Worm (Caenorhabditis elegans): ENCODE data around the gene mlck-1.

ce11 chrX:10085073-10085472 is 15.5 kb upstream of the mlck-1 start:
- TF ChIP-seq ztf-23 (GFP tag; IDR thresholded peaks at IDR 0.05) (no peak), klf-2 (GFP tag; conservative IDR thresholded peaks at IDR 0.05) (no peak), tab-1 (GFP tag; IDR thresholded peaks at IDR 0.05) (no peak), flt-1 (GFP tag; IDR thresholded peaks at IDR 0.05) (no peak), ref-1 (GFP tag; conservative IDR thresholded peaks at IDR 0.05) (no peak), cog-1 (tag; optimal IDR thresholded peaks at IDR 0.05) (no peak), ztf-29 (GFP tag; IDR thresholded peaks at IDR 0.05) (no peak), T22C8.4 (GFP tag; IDR thresholded peaks at IDR 0.05) (no peak), med-1 (GFP tag; optimal IDR thresholded peaks at IDR 0.05; ENCODE audit: insufficient read depth) (no peak)
